Fruit fly (Drosophila melanogaster) whole organism, pupa: ENCODE results near the gene Rph.

Experiments used
- CG10348 ChIP-seq: fragments of 200-800 bp; sonication (Bioruptor generic); IDR thresholded peaks from 2 replicates; pipeline ENCODE4 v1.3.6; 2022; ENCODE audit warnings: missing biosample characterization, missing genetic modification characterization
- CG12605 ChIP-seq: fragments of 200-800 bp; sonication (Bioruptor generic); IDR thresholded peaks from 2 replicates; pipeline ENCODE4 v1.3.6; 2022; ENCODE audit warnings: missing biosample characterization, missing genetic modification characterization
- CG13204 ChIP-seq: fragments of 200-800 bp; sonication (Bioruptor generic); optimal IDR thresholded peaks from 2 replicates; lab custom pipeline; 2018; ENCODE audit warnings: missing biosample characterization, mild to moderate bottlenecking, missing genetic modification characterization, moderate library complexity
- CG14655 ChIP-seq: fragments of 200-800 bp; sonication (Bioruptor generic); optimal IDR thresholded peaks from 3 replicates; lab custom pipeline; 2017; ENCODE audit warnings: mild to moderate bottlenecking, missing biosample characterization, missing genetic modification reagents, missing genetic modification characterization
- CG17806 ChIP-seq: fragments of 200-800 bp; sonication (Bioruptor generic); optimal IDR thresholded peaks from 2 replicates; lab custom pipeline; 2018; ENCODE audit warnings: missing biosample characterization, mild to moderate bottlenecking, missing genetic modification characterization, moderate library complexity
- CG4496 ChIP-seq: fragments of 200-800 bp; sonication (Bioruptor generic); IDR thresholded peaks from 3 replicates; pipeline ENCODE4 v1.3.6; 2022; ENCODE audit warnings: missing biosample characterization, missing genetic modification characterization
- CG8159 ChIP-seq: fragments of 200-800 bp; sonication (Bioruptor generic); optimal IDR thresholded peaks from 3 replicates; lab custom pipeline; 2018; ENCODE audit warnings: missing biosample characterization, mild to moderate bottlenecking, missing genetic modification characterization, moderate library complexity
- CG8301 ChIP-seq: fragments of 200-800 bp; sonication (Bioruptor generic); optimal IDR thresholded peaks from 2 replicates; lab custom pipeline; 2018; ENCODE audit warnings: missing biosample characterization, mild to moderate bottlenecking, missing genetic modification characterization
- CG9948 ChIP-seq: fragments of 200-800 bp; sonication (Bioruptor generic); optimal IDR thresholded peaks from 2 replicates; lab custom pipeline; 2018; ENCODE audit warnings: missing biosample characterization, mild to moderate bottlenecking, missing genetic modification characterization, moderate library complexity
- D1 ChIP-seq: fragments of 200-800 bp; sonication (Bioruptor generic); optimal IDR thresholded peaks from 2 replicates; lab custom pipeline; 2018; ENCODE audit warnings: missing biosample characterization, mild to moderate bottlenecking, missing genetic modification characterization, moderate library complexity
- Pif1A ChIP-seq: fragments of 200-800 bp; sonication (Bioruptor generic); optimal IDR thresholded peaks from 3 replicates; lab custom pipeline; 2016; ENCODE audit warnings: missing biosample characterization, missing genetic modification characterization
- Pif1B ChIP-seq: fragments of 200-800 bp; sonication (Bioruptor generic); optimal IDR thresholded peaks from 3 replicates; lab custom pipeline; 2016; ENCODE audit warnings: missing biosample characterization, missing genetic modification characterization
- fd96Ca ChIP-seq: fragments of 200-800 bp; sonication (Bioruptor generic); IDR thresholded peaks from 3 replicates; pipeline ENCODE4 v1.3.6; 2022; ENCODE audit warnings: missing biosample characterization, missing genetic modification characterization
- gl ChIP-seq: fragments of 200-800 bp; sonication (Bioruptor generic); optimal IDR thresholded peaks from 2 replicates; lab custom pipeline; 2018; ENCODE audit warnings: missing biosample characterization, mild to moderate bottlenecking, missing genetic modification characterization

DNA sequence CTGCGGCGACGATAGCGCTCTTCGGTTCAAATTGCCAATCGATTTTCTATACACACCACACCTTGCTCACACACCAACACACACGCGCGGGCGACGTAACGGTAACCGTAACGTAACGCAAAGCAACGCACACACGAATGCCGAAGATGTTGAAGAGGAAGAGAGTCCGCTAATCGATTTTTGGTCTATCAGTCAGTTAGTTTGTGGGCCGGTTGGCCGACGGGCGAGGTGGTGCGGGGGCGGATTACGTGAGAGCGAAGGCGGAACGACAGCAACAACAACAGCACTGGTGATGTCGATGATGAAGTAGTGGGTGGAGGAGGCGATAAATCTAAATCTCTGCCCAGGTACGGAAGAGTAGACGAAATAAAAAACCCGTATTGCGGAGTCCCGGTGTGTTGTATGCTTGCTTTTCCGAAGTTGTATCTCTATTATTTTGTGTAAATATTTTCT, 13.1 kb downstream of the Rph start, which contains the start of gene ras:
- TF ChIP-seq CG14655 (GFP tag; lab: Kevin White, UChicago): no peak
- no peak for TF ChIP-seq CG10348
- TF ChIP-seq CG9948 (tag; lab: Kevin White, UChicago): no peak
- no peak for TF ChIP-seq gl (tag; lab: Kevin White, UChicago)
- no peak for TF ChIP-seq Pif1A (GFP tag; lab: Kevin White, UChicago)
- no peak for TF ChIP-seq CG17806 (tag; lab: Kevin White, UChicago)
- TF ChIP-seq D1 (tag; lab: Kevin White, UChicago): no peak
- TF ChIP-seq CG8159 (tag; lab: Kevin White, UChicago): no peak
- no peak for TF ChIP-seq CG8301 (tag; lab: Kevin White, UChicago)
- TF ChIP-seq CG13204 (GFP tag; lab: Kevin White, UChicago): no peak
- TF ChIP-seq CG4496: no peak
- TF ChIP-seq Pif1B (GFP tag; lab: Kevin White, UChicago): no peak
- TF ChIP-seq CG12605 (GFP tag; lab: Robert Waterston, UW): no peak
- TF ChIP-seq fd96Ca: no peak
